Worm (Caenorhabditis elegans): ENCODE data around the gene srh-10.

srh-10 gene

DNA sequence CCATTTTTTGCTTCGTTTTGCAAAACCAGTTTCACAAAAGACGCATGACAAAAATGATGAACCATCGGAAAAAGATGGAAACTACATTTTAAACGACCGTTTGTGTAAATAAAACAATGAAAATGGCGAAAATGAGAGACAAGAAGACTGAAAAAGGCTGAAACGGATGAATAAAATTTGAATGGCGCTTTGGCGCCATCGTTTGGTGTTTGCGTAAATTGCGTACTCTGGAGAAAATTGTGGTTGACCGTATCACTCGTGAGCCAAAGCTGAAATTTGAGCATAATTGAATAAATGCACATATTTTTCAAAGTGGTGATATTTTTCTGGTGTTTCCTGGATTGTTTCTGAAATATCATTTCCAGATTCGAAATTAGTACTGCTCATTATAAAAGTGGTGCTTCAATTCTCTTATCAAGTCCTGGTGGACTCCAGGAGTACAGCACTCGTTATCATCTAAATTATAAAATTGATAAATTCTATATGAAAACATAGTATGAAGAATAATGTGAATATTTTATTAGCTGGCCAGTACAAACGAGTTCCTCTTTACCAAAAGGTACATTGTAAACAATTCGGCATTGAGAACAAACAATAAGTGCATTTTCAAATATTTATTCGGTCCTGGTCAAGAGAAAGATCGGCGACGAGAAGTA lies 34.4 kb upstream of the srh-10 start:
- TF ChIP-seq Y116A8C.19 (tag; optimal IDR thresholded peaks at IDR 0.05; ENCODE audit: borderline replicate concordance) (no peak), nhr-76 (tag; optimal IDR thresholded peaks at IDR 0.05) (no peak), mab-9 (GFP tag; IDR thresholded peaks at IDR 0.05) (no peak), ama-1 (optimal IDR thresholded peaks at IDR 0.05) (no peak), nhr-20 (tag; optimal IDR thresholded peaks at IDR 0.05) (no peak), mdl-1 (tag; optimal IDR thresholded peaks at IDR 0.05) (no peak), nhr-237 (tag; optimal IDR thresholded peaks at IDR 0.05) (no peak), lin-13 (GFP tag; optimal IDR thresholded peaks at IDR 0.05) (no peak), swsn-7 (tag; optimal IDR thresholded peaks at IDR 0.05) (no peak), mef-2 (tag; optimal IDR thresholded peaks at IDR 0.05) (no peak), ces-1 (GFP tag; optimal IDR thresholded peaks at IDR 0.05) (no peak), ceh-82 (tag; optimal IDR thresholded peaks at IDR 0.05) (no peak), sptf-1 (tag; optimal IDR thresholded peaks at IDR 0.05) (no peak), C04F5.9 (tag; optimal IDR thresholded peaks at IDR 0.05) (no peak), lin-14 (GFP tag; optimal IDR thresholded peaks at IDR 0.05) (no peak), fos-1 (tag; optimal IDR thresholded peaks at IDR 0.05) (no peak), jun-1 (tag; optimal IDR thresholded peaks at IDR 0.05) (no peak), nhr-71 (tag; optimal IDR thresholded peaks at IDR 0.05) (no peak), blmp-1 (tag; optimal IDR thresholded peaks at IDR 0.05) (no peak), hpl-2 (GFP tag; optimal IDR thresholded peaks at IDR 0.05) (no peak), lin-15B (tag; optimal IDR thresholded peaks at IDR 0.05) (no peak), elt-3 (tag; optimal IDR thresholded peaks at IDR 0.05) (peak in 1 of 6 experiments; percentile 4), unc-130 (tag; optimal IDR thresholded peaks at IDR 0.05) (no peak), lir-3 (tag; optimal IDR thresholded peaks at IDR 0.05; ENCODE audit: poor library complexity) (no peak), alr-1 (tag; optimal IDR thresholded peaks at IDR 0.05; ENCODE audit: borderline replicate concordance) (no peak), nhr-11 (tag; optimal IDR thresholded peaks at IDR 0.05) (no peak), ets-5 (GFP tag; IDR thresholded peaks at IDR 0.05) (no peak), hlh-17 (GFP tag; optimal IDR thresholded peaks at IDR 0.05; ENCODE audit: borderline replicate concordance) (no peak), tlp-1 (tag; optimal IDR thresholded peaks at IDR 0.05) (no peak), lin-39 (tag; optimal IDR thresholded peaks at IDR 0.05) (no peak), nhr-90 (tag; optimal IDR thresholded peaks at IDR 0.05; ENCODE audit: poor library complexity) (no peak), lsy-2 (tag; optimal IDR thresholded peaks at IDR 0.05) (peak in 1 of 2 experiments; percentile 80), unc-30 (tag; optimal IDR thresholded peaks at IDR 0.05) (no peak), egl-27 (tag; optimal IDR thresholded peaks at IDR 0.05) (no peak), dpl-1 (GFP tag; optimal IDR thresholded peaks at IDR 0.05) (peak in 2 of 3 experiments; percentile 20 to 63), lin-35 (GFP tag; optimal IDR thresholded peaks at IDR 0.05) (peak; percentile 18 to 33), efl-1 (optimal IDR thresholded peaks at IDR 0.05) (peak; percentile 8 to 25), efl-1 (GFP tag; optimal IDR thresholded peaks at IDR 0.05 in 1 of 2) (peak; percentile 54 to 80), skn-1 (tag; optimal IDR thresholded peaks at IDR 0.05) (no peak), aly-2 (tag; optimal IDR thresholded peaks at IDR 0.05) (no peak), nhr-47 (tag; optimal IDR thresholded peaks at IDR 0.05) (no peak), isw-1 (GFP tag; IDR thresholded peaks at IDR 0.05) (no peak), fkh-4 (tag; optimal IDR thresholded peaks at IDR 0.05; ENCODE audit: borderline replicate concordance) (no peak), tbx-2 (tag; optimal IDR thresholded peaks at IDR 0.05) (no peak), ztf-4 (tag; optimal IDR thresholded peaks at IDR 0.05) (no peak), ztf-11 (tag; optimal IDR thresholded peaks at IDR 0.05) (no peak), nhr-85 (tag) (no peak), F16B12.6 (tag; optimal IDR thresholded peaks at IDR 0.05) (no peak), elt-2 (tag; optimal IDR thresholded peaks at IDR 0.05) (peak; percentile 60), pax-3 (tag; optimal IDR thresholded peaks at IDR 0.05) (no peak)

All from whole organism, L1 larva.